Fruit fly (Drosophila melanogaster) whole organism, embryonic: ENCODE results near the gene TfIIS.

Experiments
- Abd-B ChIP-seq: fragments of 200-800 bp; sonication (Bioruptor generic); optimal IDR thresholded peaks from 2 replicates; lab custom pipeline; 2018; ENCODE audit warnings: missing biosample characterization, mild to moderate bottlenecking, missing genetic modification characterization, moderate library complexity
- Ada2b ChIP-seq: fragments of 200-800 bp; sonication (Bioruptor generic); IDR thresholded peaks from 2 replicates; pipeline ENCODE4 v1.3.6; 2022; ENCODE audit warnings: missing biosample characterization, missing genetic modification characterization
- CG10267 ChIP-seq: fragments of 200-800 bp; sonication (Bioruptor generic); optimal IDR thresholded peaks from 2 replicates; lab custom pipeline; 2018; ENCODE audit warnings: missing biosample characterization, mild to moderate bottlenecking, missing genetic modification characterization, moderate library complexity
- CG10462 ChIP-seq: fragments of 200-800 bp; sonication (Bioruptor generic); optimal IDR thresholded peaks from 2 replicates; lab custom pipeline; 2016; ENCODE audit warnings: missing biosample characterization, missing genetic modification characterization
- CG10959 ChIP-seq: fragments of 200-800 bp; sonication (Bioruptor generic); IDR thresholded peaks from 2 replicates; pipeline ENCODE4 v1.3.6; 2022; ENCODE audit warnings: missing biosample characterization, missing genetic modification characterization
- CG11456 ChIP-seq: fragments of 200-800 bp; sonication (Bioruptor generic); IDR thresholded peaks from 3 replicates; pipeline ENCODE4 v1.3.6; 2022; ENCODE audit warnings: missing biosample characterization, missing genetic modification characterization
- CG1233 ChIP-seq: fragments of 200-800 bp; sonication (Bioruptor generic); optimal IDR thresholded peaks from 4 replicates; lab custom pipeline; 2018; ENCODE audit warnings: missing biosample characterization, mild to moderate bottlenecking, missing genetic modification characterization
- CG1647 ChIP-seq: fragments of 200-800 bp; sonication (Bioruptor generic); optimal IDR thresholded peaks from 3 replicates; lab custom pipeline; 2016; ENCODE audit warnings: missing biosample characterization, missing genetic modification characterization
- CG2875 ChIP-seq: fragments of 200-800 bp; sonication (Bioruptor generic); optimal IDR thresholded peaks from 2 replicates; lab custom pipeline; 2017; ENCODE audit warnings: missing biosample characterization, mild to moderate bottlenecking, missing genetic modification characterization, missing genetic modification reagents
- CG30403 ChIP-seq: fragments of 200-800 bp; sonication (Bioruptor generic); optimal IDR thresholded peaks from 3 replicates; lab custom pipeline; 2016; ENCODE audit warnings: missing biosample characterization, missing genetic modification characterization
- CG3065 ChIP-seq: fragments of 200-800 bp; sonication (Bioruptor generic); optimal IDR thresholded peaks from 2 replicates; lab custom pipeline; 2016; ENCODE audit warnings: missing biosample characterization, missing genetic modification characterization
- CG31441 ChIP-seq: fragments of 200-800 bp; sonication (Bioruptor generic); IDR thresholded peaks from 2 replicates; pipeline ENCODE4 v1.3.6; 2022; ENCODE audit warnings: missing biosample characterization, missing genetic modification characterization
- CG3407 ChIP-seq: fragments of 200-800 bp; sonication (Bioruptor generic); optimal IDR thresholded peaks from 2 replicates; lab custom pipeline; 2018; ENCODE audit warnings: missing biosample characterization, mild to moderate bottlenecking, missing genetic modification characterization
- CG34376 ChIP-seq: fragments of 200-800 bp; sonication (Bioruptor generic); optimal IDR thresholded peaks from 2 replicates; lab custom pipeline; 2018; ENCODE audit warnings: missing biosample characterization, mild to moderate bottlenecking, missing genetic modification characterization
- CG4404 ChIP-seq: fragments of 200-800 bp; sonication (Bioruptor generic); IDR thresholded peaks from 2 replicates; pipeline ENCODE4 v1.3.6; 2022; ENCODE audit warnings: missing biosample characterization, missing genetic modification characterization
- CG6813 ChIP-seq: fragments of 200-800 bp; sonication (Bioruptor generic); optimal IDR thresholded peaks from 2 replicates; lab custom pipeline; 2017; ENCODE audit warnings: missing biosample characterization, missing genetic modification characterization, mild to moderate bottlenecking, moderate library complexity, missing genetic modification reagents
- CG7839 ChIP-seq: fragments of 200-800 bp; sonication (Bioruptor generic); optimal IDR thresholded peaks from 3 replicates; lab custom pipeline; 2018; ENCODE audit warnings: missing biosample characterization, mild to moderate bottlenecking, missing genetic modification characterization, moderate library complexity
- CG8290 ChIP-seq, 3 experiments: fragments of 200-800 bp; sonication (Bioruptor generic); optimal IDR thresholded peaks; 2 replicates each; lab custom pipeline; 2016 to 2019; ENCODE audit warnings: missing biosample characterization in 3 of 3, missing genetic modification characterization in 3 of 3, mild to moderate bottlenecking in 2 of 3, moderate library complexity in 1 of 3
- CG8359 ChIP-seq: fragments of 200-800 bp; sonication (Bioruptor generic); optimal IDR thresholded peaks from 2 replicates; lab custom pipeline; 2017; ENCODE audit warnings: missing biosample characterization, mild to moderate bottlenecking, missing genetic modification characterization, borderline replicate concordance
- CG9876 ChIP-seq: fragments of 200-800 bp; sonication (Bioruptor generic); optimal IDR thresholded peaks from 2 replicates; lab custom pipeline; 2016; ENCODE audit warnings: missing biosample characterization, missing genetic modification characterization
- CTCF ChIP-seq: fragments of 200-800 bp; sonication (Bioruptor generic); optimal IDR thresholded peaks from 2 replicates; lab custom pipeline; 2017; ENCODE audit warnings: missing biosample characterization, mild to moderate bottlenecking, missing genetic modification characterization, moderate library complexity
- CoRest ChIP-seq: fragments of 200-800 bp; sonication (Bioruptor generic); optimal IDR thresholded peaks from 3 replicates; lab custom pipeline; 2018; ENCODE audit warnings: missing biosample characterization, mild to moderate bottlenecking, missing genetic modification characterization, moderate library complexity
- Dad ChIP-seq: fragments of 200-800 bp; sonication (Bioruptor generic); optimal IDR thresholded peaks from 3 replicates; lab custom pipeline; 2016; ENCODE audit warnings: missing biosample characterization, missing genetic modification characterization
- Deaf1 ChIP-seq: fragments of 200-800 bp; optimal IDR thresholded peaks from 3 replicates; lab custom pipeline; 2019; ENCODE audit warnings: missing biosample characterization, mild to moderate bottlenecking, missing genetic modification characterization, moderate library complexity
- Ets97D ChIP-seq: fragments of 200-800 bp; sonication (Bioruptor generic); optimal IDR thresholded peaks from 3 replicates; lab custom pipeline; 2016; ENCODE audit warnings: missing biosample characterization, missing genetic modification characterization
- Gsc ChIP-seq: fragments of 200-800 bp; sonication (Bioruptor generic); IDR thresholded peaks from 2 replicates; pipeline ENCODE4 v1.3.6; 2022; ENCODE audit warnings: missing biosample characterization, missing genetic modification characterization
- HmgZ ChIP-seq: fragments of 200-800 bp; sonication (Bioruptor generic); optimal IDR thresholded peaks from 2 replicates; lab custom pipeline; 2018; ENCODE audit warnings: missing biosample characterization, mild to moderate bottlenecking, missing genetic modification characterization
- Hmr ChIP-seq: fragments of 200-800 bp; sonication (Bioruptor generic); optimal IDR thresholded peaks from 3 replicates; lab custom pipeline; 2017; ENCODE audit warnings: mild to moderate bottlenecking, missing biosample characterization, missing genetic modification reagents, missing genetic modification characterization
- MESR4 ChIP-seq: fragments of 200-800 bp; sonication (Bioruptor generic); optimal IDR thresholded peaks from 2 replicates; lab custom pipeline; 2018; ENCODE audit warnings: missing biosample characterization, mild to moderate bottlenecking, missing genetic modification characterization, moderate library complexity
- Meics ChIP-seq: fragments of 200-800 bp; sonication (Bioruptor generic); optimal IDR thresholded peaks from 2 replicates; lab custom pipeline; 2017; ENCODE audit warnings: missing biosample characterization, mild to moderate bottlenecking, missing genetic modification characterization
- Myb ChIP-seq: fragments of 200-800 bp; sonication (Bioruptor generic); optimal IDR thresholded peaks from 2 replicates; lab custom pipeline; 2016; ENCODE audit warnings: missing biosample characterization, missing genetic modification characterization
- Nf-YA ChIP-seq: fragments of 200-800 bp; sonication (Bioruptor generic); IDR thresholded peaks from 2 replicates; pipeline ENCODE4 v1.3.6; 2022; ENCODE audit warnings: missing biosample characterization, missing genetic modification characterization
- Side ChIP-seq: fragments of 200-800 bp; sonication (Bioruptor generic); optimal IDR thresholded peaks from 2 replicates; lab custom pipeline; 2016; ENCODE audit warnings: missing biosample characterization, missing genetic modification characterization
- Stat92E ChIP-seq, 3 experiments: fragments of >200 bp in 2 of 3; fragments of 200-800 bp in 1 of 3; sonication (Bioruptor generic) in 1 of 3; optimal IDR thresholded peaks; 2 replicates each; lab custom pipeline; 2017 to 2019; ENCODE audit warnings: missing biosample characterization in 3 of 3, missing genetic modification characterization in 3 of 3, mild to moderate bottlenecking in 1 of 3, moderate library complexity in 1 of 3
- ac ChIP-seq: fragments of 200-800 bp; sonication (Bioruptor generic); optimal IDR thresholded peaks from 3 replicates; lab custom pipeline; 2017; ENCODE audit warnings: missing biosample characterization, mild to moderate bottlenecking, missing genetic modification characterization
- az2 ChIP-seq: fragments of 200-800 bp; sonication (Bioruptor generic); optimal IDR thresholded peaks from 3 replicates; lab custom pipeline; 2016; ENCODE audit warnings: missing biosample characterization, missing genetic modification characterization
- chn ChIP-seq: fragments of 200-800 bp; sonication (Bioruptor generic); optimal IDR thresholded peaks from 2 replicates; lab custom pipeline; 2016; ENCODE audit warnings: missing biosample characterization, missing genetic modification characterization
- croc ChIP-seq: fragments of 200-800 bp; sonication (Bioruptor generic); conservative IDR thresholded peaks from 3 replicates; pipeline ENCODE4 v1.3.6; 2022; ENCODE audit warnings: missing biosample characterization, missing genetic modification characterization
- da ChIP-seq: fragments of 200-800 bp; sonication (Bioruptor generic); optimal IDR thresholded peaks from 2 replicates; lab custom pipeline; 2016; ENCODE audit warnings: missing biosample characterization, missing genetic modification characterization
- fd96Cb ChIP-seq: fragments of 200-800 bp; sonication (Bioruptor generic); optimal IDR thresholded peaks from 2 replicates; lab custom pipeline; 2018; ENCODE audit warnings: missing biosample characterization, mild to moderate bottlenecking, missing genetic modification characterization, moderate library complexity
- gem ChIP-seq: fragments of 200-800 bp; sonication (Bioruptor generic); optimal IDR thresholded peaks from 2 replicates; lab custom pipeline; 2019; ENCODE audit warnings: missing biosample characterization, mild to moderate bottlenecking, missing genetic modification characterization, moderate library complexity
- inv ChIP-seq: fragments of 200-800 bp; sonication (Bioruptor generic); IDR thresholded peaks from 2 replicates; pipeline ENCODE4 v1.3.6; 2022; ENCODE audit warnings: missing biosample characterization, missing genetic modification characterization; ENCODE audit not compliant: partially characterized antibody
- luna ChIP-seq: fragments of 200-800 bp; sonication (Bioruptor generic); optimal IDR thresholded peaks from 2 replicates; lab custom pipeline; 2016; ENCODE audit warnings: missing biosample characterization, missing genetic modification characterization
- pita ChIP-seq: fragments of 200-800 bp; sonication (Bioruptor generic); optimal IDR thresholded peaks from 2 replicates; lab custom pipeline; 2017; ENCODE audit warnings: missing biosample characterization, mild to moderate bottlenecking, missing genetic modification characterization
- pzg ChIP-seq: fragments of 200-800 bp; sonication (Bioruptor generic); optimal IDR thresholded peaks from 3 replicates; lab custom pipeline; 2018; ENCODE audit warnings: missing biosample characterization, mild to moderate bottlenecking, missing genetic modification characterization, moderate library complexity
- sisA ChIP-seq: fragments of 200-800 bp; sonication (Bioruptor generic); IDR thresholded peaks from 2 replicates; pipeline ENCODE4 v1.3.6; 2022; ENCODE audit warnings: missing biosample characterization, missing genetic modification characterization
- slou ChIP-seq: fragments of 200-800 bp; sonication (Bioruptor generic); optimal IDR thresholded peaks from 3 replicates; lab custom pipeline; 2016; ENCODE audit warnings: missing biosample characterization, missing genetic modification characterization
- trh ChIP-seq: fragments of 200-800 bp; sonication (Bioruptor generic); optimal IDR thresholded peaks from 2 replicates; lab custom pipeline; 2016; ENCODE audit warnings: missing biosample characterization, missing genetic modification characterization
- twi ChIP-seq: fragments of 200-800 bp; optimal IDR thresholded peaks from 2 replicates; lab custom pipeline; 2019; ENCODE audit warnings: missing biosample characterization, mild to moderate bottlenecking, missing genetic modification characterization, moderate library complexity
- wdn ChIP-seq: fragments of 200-800 bp; sonication (Bioruptor generic); IDR thresholded peaks from 2 replicates; pipeline ENCODE4 v1.3.6; 2022; ENCODE audit warnings: missing biosample characterization, missing genetic modification characterization
- wor ChIP-seq: fragments of 200-800 bp; sonication (Bioruptor generic); IDR thresholded peaks from 2 replicates; pipeline ENCODE4 v1.3.6; 2022; ENCODE audit warnings: missing biosample characterization, missing genetic modification characterization
- zfh2 ChIP-seq: fragments of 200-800 bp; sonication (Bioruptor generic); optimal IDR thresholded peaks from 2 replicates; lab custom pipeline; 2016; ENCODE audit warnings: missing biosample characterization, missing genetic modification characterization

The TfIIS gene

DNA sequence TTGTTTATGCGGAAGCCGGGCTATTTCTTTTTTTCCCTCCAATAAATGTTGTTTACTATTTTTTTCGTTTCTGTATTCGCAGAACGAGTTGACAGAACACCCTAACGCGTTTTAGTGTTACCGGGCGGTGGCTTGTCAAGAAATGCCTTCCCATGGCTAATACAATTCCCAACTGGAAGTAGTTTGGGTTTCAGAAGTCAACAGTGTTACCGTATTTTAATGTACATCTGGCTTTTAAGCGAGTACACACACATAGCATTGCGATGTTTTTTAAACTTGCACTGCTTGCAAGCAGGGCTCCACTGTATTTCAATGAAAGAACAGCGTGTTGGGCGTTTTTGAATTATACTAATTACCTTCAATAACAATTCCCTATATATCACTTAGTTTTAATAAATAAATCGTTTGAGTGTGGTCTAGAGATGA, at the start of gene TfIIS (continued):
- TF ChIP-seq HmgZ (tag; lab: Kevin White, UChicago) (peak; percentile 90), CG6813 (GFP tag; lab: Kevin White, UChicago) (no peak), Meics (GFP tag; lab: Kevin White, UChicago) (no peak), Stat92E (GFP tag; optimal IDR thresholded peaks at IDR 0.05; lab: Kevin White, UChicago) (peak in 1 of 3 experiments; percentile 52), MESR4 (peak; percentile 87), Abd-B (GFP tag; lab: Kevin White, UChicago) (peak; percentile 80), CTCF (peak; percentile 91), CG34376 (GFP tag; lab: Kevin White, UChicago) (no peak), CG10959 (GFP tag; lab: Robert Waterston, UW) (no peak), Gsc (GFP tag; lab: Robert Waterston, UW) (no peak), twi (tag; lab: Kevin White, UChicago) (peak; percentile 2), CG8359 (GFP tag; lab: Kevin White, UChicago) (no peak), Myb (peak; percentile 87), da (GFP tag; lab: Kevin White, UChicago) (no peak), Hmr (GFP tag; lab: Kevin White, UChicago) (peak; percentile 74), wdn (GFP tag; lab: Robert Waterston, UW) (no peak), inv (GFP tag; lab: Robert Waterston, UW) (peak; percentile 14; the same call in 1 of the 2 replicates), CG3407 (GFP tag; lab: Kevin White, UChicago) (no peak), CG10267 (tag; lab: Kevin White, UChicago) (peak; percentile 30), CG1647 (GFP tag; lab: Kevin White, UChicago) (no peak), CG31441 (GFP tag; lab: Robert Waterston, UW) (no peak), CG9876 (GFP tag; lab: Kevin White, UChicago) (no peak), pzg (GFP tag; lab: Kevin White, UChicago) (peak; percentile 97), gem (tag; lab: Kevin White, UChicago) (peak; percentile 13), Nf-YA (no peak), wor (no peak), CG4404 (GFP tag; lab: Robert Waterston, UW) (no peak), CG10462 (no peak), CG8290 (GFP tag; optimal IDR thresholded peaks at IDR 0.05; lab: Kevin White, UChicago) (peak; percentile 94), CG8290 (tag; optimal IDR thresholded peaks at IDR 0.05; lab: Kevin White, UChicago) (peak; percentile 70 to 92), Deaf1 (tag; lab: Kevin White, UChicago) (no peak), CG1233 (GFP tag; lab: Kevin White, UChicago) (no peak), CG2875 (no peak), Ada2b (GFP tag; lab: Robert Waterston, UW) (no peak), CoRest (tag; lab: Kevin White, UChicago) (peak; percentile 55), croc (no peak), CG11456 (no peak), az2 (no peak), Dad (GFP tag; lab: Kevin White, UChicago) (no peak), slou (no peak), trh (GFP tag; lab: Kevin White, UChicago) (no peak), CG7839 (peak; percentile 16), sisA (no peak; the same call in 1 of the 2 replicates), ac (GFP tag; lab: Kevin White, UChicago) (no peak), Ets97D (GFP tag; lab: Kevin White, UChicago) (peak; percentile 90), CG3065 (GFP tag; lab: Kevin White, UChicago) (no peak), pita (GFP tag; lab: Kevin White, UChicago) (peak; percentile 86), CG30403 (GFP tag; lab: Kevin White, UChicago) (no peak), luna (GFP tag; lab: Kevin White, UChicago) (no peak), Side (GFP tag; lab: Kevin White, UChicago) (no peak), chn (no peak), fd96Cb (tag; lab: Kevin White, UChicago) (no peak), zfh2 (GFP tag; lab: Kevin White, UChicago) (no peak)
